Worm (Caenorhabditis elegans): ENCODE data around the gene nlp-19.
A peak's percentile ranks its signal among the peaks of the same experiment; 100 is the strongest.

The nlp-19 gene

ce11 chrX:10982051-10982450 lies 23.5 kb downstream of the nlp-19 start, which contains the start of gene ver-4:
TSS of gene ver-4 (plus strand) at chrX:10982351.
- TF ChIP-seq cog-1 (tag; optimal IDR thresholded peaks at IDR 0.05) (no peak), tab-1 (GFP tag; IDR thresholded peaks at IDR 0.05) (no peak), ztf-23 (GFP tag; IDR thresholded peaks at IDR 0.05) (no peak), med-1 (GFP tag; optimal IDR thresholded peaks at IDR 0.05; ENCODE audit: insufficient read depth) (no peak), ref-1 (GFP tag; conservative IDR thresholded peaks at IDR 0.05) (no peak), flt-1 (GFP tag; IDR thresholded peaks at IDR 0.05) (no peak), ztf-29 (GFP tag; IDR thresholded peaks at IDR 0.05) (no peak), T22C8.4 (GFP tag; IDR thresholded peaks at IDR 0.05) (no peak), klf-2 (GFP tag; conservative IDR thresholded peaks at IDR 0.05) (no peak)

- no peak for TF ChIP-seq ztf-29 (GFP tag; IDR thresholded peaks at IDR 0.05)
- no peak for TF ChIP-seq ref-1 (GFP tag; conservative IDR thresholded peaks at IDR 0.05)
- no peak for TF ChIP-seq T22C8.4 (GFP tag; IDR thresholded peaks at IDR 0.05)
- TF ChIP-seq med-1 (GFP tag; optimal IDR thresholded peaks at IDR 0.05; ENCODE audit: insufficient read depth) = no peak
- TF ChIP-seq ztf-23 (GFP tag; IDR thresholded peaks at IDR 0.05) = no peak
- no peak for TF ChIP-seq cog-1 (tag; optimal IDR thresholded peaks at IDR 0.05)
- TF ChIP-seq tab-1 (GFP tag; IDR thresholded peaks at IDR 0.05) = no peak
- no peak for TF ChIP-seq klf-2 (GFP tag; conservative IDR thresholded peaks at IDR 0.05)
- no peak for TF ChIP-seq flt-1 (GFP tag; IDR thresholded peaks at IDR 0.05)
Observed at ce11 chrX:10989286-10989685, 30.8 kb downstream of the nlp-19 start.

- TF ChIP-seq ref-1 (GFP tag; conservative IDR thresholded peaks at IDR 0.05) = no peak
- no peak for TF ChIP-seq ztf-23 (GFP tag; IDR thresholded peaks at IDR 0.05)
- TF ChIP-seq T22C8.4 (GFP tag; IDR thresholded peaks at IDR 0.05) = no peak
- no peak for TF ChIP-seq med-1 (GFP tag; optimal IDR thresholded peaks at IDR 0.05; ENCODE audit: insufficient read depth)
- TF ChIP-seq flt-1 (GFP tag; IDR thresholded peaks at IDR 0.05) = peak; percentile 68
- no peak for TF ChIP-seq tab-1 (GFP tag; IDR thresholded peaks at IDR 0.05)
- peak; percentile 34 for TF ChIP-seq cog-1 (tag; optimal IDR thresholded peaks at IDR 0.05)
- no peak for TF ChIP-seq ztf-29 (GFP tag; IDR thresholded peaks at IDR 0.05)
- no peak for TF ChIP-seq klf-2 (GFP tag; conservative IDR thresholded peaks at IDR 0.05)
Observed at ce11 chrX:10990159-10990854, 31.8 kb downstream of the nlp-19 start.

- TF ChIP-seq tab-1 (GFP tag; IDR thresholded peaks at IDR 0.05) = no peak
- no peak for TF ChIP-seq ztf-29 (GFP tag; IDR thresholded peaks at IDR 0.05)
Observed at ce11 chrX:10990855-10991176, 32.3 kb downstream of the nlp-19 start.

- TF ChIP-seq tab-1 (GFP tag; IDR thresholded peaks at IDR 0.05) (no peak), klf-2 (GFP tag; conservative IDR thresholded peaks at IDR 0.05) (no peak), T22C8.4 (GFP tag; IDR thresholded peaks at IDR 0.05) (no peak), ref-1 (GFP tag; conservative IDR thresholded peaks at IDR 0.05) (no peak), ztf-29 (GFP tag; IDR thresholded peaks at IDR 0.05) (no peak), med-1 (GFP tag; optimal IDR thresholded peaks at IDR 0.05; ENCODE audit: insufficient read depth) (no peak)
Observed at ce11 chrX:10991352-10992172, 33.0 kb downstream of the nlp-19 start.

- no peak for TF ChIP-seq ref-1 (GFP tag; conservative IDR thresholded peaks at IDR 0.05)
- no peak for TF ChIP-seq T22C8.4 (GFP tag; IDR thresholded peaks at IDR 0.05)
- TF ChIP-seq ztf-29 (GFP tag; IDR thresholded peaks at IDR 0.05) = no peak
- TF ChIP-seq flt-1 (GFP tag; IDR thresholded peaks at IDR 0.05) = no peak
- TF ChIP-seq med-1 (GFP tag; optimal IDR thresholded peaks at IDR 0.05; ENCODE audit: insufficient read depth) = no peak
- no peak for TF ChIP-seq tab-1 (GFP tag; IDR thresholded peaks at IDR 0.05)
- no peak for TF ChIP-seq cog-1 (tag; optimal IDR thresholded peaks at IDR 0.05)
- no peak for TF ChIP-seq ztf-23 (GFP tag; IDR thresholded peaks at IDR 0.05)
- no peak for TF ChIP-seq klf-2 (GFP tag; conservative IDR thresholded peaks at IDR 0.05)
Observed at ce11 chrX:10992177-10992576, 33.6 kb downstream of the nlp-19 start, which contains the start of gene ver-3. TSS of gene ver-3 (plus strand) at chrX:10992477.

ce11 chrX:10999176-10999575 lies 40.6 kb downstream of the nlp-19 start, which contains the start of gene F59F3.6:
TSS of gene F59F3.6 (minus strand) at chrX:10999276.
- no peak for TF ChIP-seq ztf-29 (GFP tag; IDR thresholded peaks at IDR 0.05)
- no peak for TF ChIP-seq cog-1 (tag; optimal IDR thresholded peaks at IDR 0.05)
- no peak for TF ChIP-seq klf-2 (GFP tag; conservative IDR thresholded peaks at IDR 0.05)
- no peak for TF ChIP-seq ztf-23 (GFP tag; IDR thresholded peaks at IDR 0.05)
- no peak for TF ChIP-seq ref-1 (GFP tag; conservative IDR thresholded peaks at IDR 0.05)
- no peak for TF ChIP-seq flt-1 (GFP tag; IDR thresholded peaks at IDR 0.05)
- TF ChIP-seq tab-1 (GFP tag; IDR thresholded peaks at IDR 0.05) = no peak
- TF ChIP-seq med-1 (GFP tag; optimal IDR thresholded peaks at IDR 0.05; ENCODE audit: insufficient read depth) = no peak
- TF ChIP-seq T22C8.4 (GFP tag; IDR thresholded peaks at IDR 0.05) = no peak

- no peak for TF ChIP-seq med-1 (GFP tag; optimal IDR thresholded peaks at IDR 0.05; ENCODE audit: insufficient read depth)
- no peak for TF ChIP-seq cog-1 (tag; optimal IDR thresholded peaks at IDR 0.05)
- TF ChIP-seq flt-1 (GFP tag; IDR thresholded peaks at IDR 0.05) = no peak
- no peak for TF ChIP-seq T22C8.4 (GFP tag; IDR thresholded peaks at IDR 0.05)
- no peak for TF ChIP-seq tab-1 (GFP tag; IDR thresholded peaks at IDR 0.05)
- no peak for TF ChIP-seq ztf-23 (GFP tag; IDR thresholded peaks at IDR 0.05)
- no peak for TF ChIP-seq ref-1 (GFP tag; conservative IDR thresholded peaks at IDR 0.05)
- no peak for TF ChIP-seq klf-2 (GFP tag; conservative IDR thresholded peaks at IDR 0.05)
- no peak for TF ChIP-seq ztf-29 (GFP tag; IDR thresholded peaks at IDR 0.05)
Observed at ce11 chrX:11001750-11002149, 43.2 kb downstream of the nlp-19 start, which contains the start of gene col-177. TSS of gene col-177 (minus strand) at chrX:11001850.

ce11 chrX:11003701-11004100 lies 45.2 kb downstream of the nlp-19 start:
- TF ChIP-seq flt-1 (GFP tag; IDR thresholded peaks at IDR 0.05) = no peak
- no peak for TF ChIP-seq ztf-29 (GFP tag; IDR thresholded peaks at IDR 0.05)
- no peak for TF ChIP-seq ref-1 (GFP tag; conservative IDR thresholded peaks at IDR 0.05)
- TF ChIP-seq ztf-23 (GFP tag; IDR thresholded peaks at IDR 0.05) = no peak
